Fruit fly (Drosophila melanogaster): Measurements from ENCODE around the gene Cyp6a16.

DNA sequence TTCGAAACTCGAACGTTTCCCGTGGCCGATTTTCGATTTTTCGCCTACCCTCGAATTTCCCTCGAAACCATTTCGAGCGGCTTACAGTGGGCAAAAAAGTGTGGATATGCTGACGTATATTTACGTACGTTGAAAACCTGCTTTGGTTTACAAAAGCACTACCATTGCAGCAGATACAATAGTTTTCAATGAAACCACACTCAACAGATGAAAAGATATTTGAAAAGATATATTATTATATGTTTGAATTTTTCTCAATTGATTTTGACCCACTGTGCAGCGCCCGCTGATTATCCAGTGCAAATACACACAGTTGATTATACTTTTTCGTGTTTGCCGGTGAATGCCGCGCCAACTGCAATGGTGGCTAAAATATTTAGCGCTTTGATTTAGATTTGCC is 13.5 kb downstream of the Cyp6a16 start:
- TF ChIP-seq cic (GFP tag; optimal IDR thresholded peaks at IDR 0.05): no peak
- no peak for TF ChIP-seq tj (GFP tag; optimal IDR thresholded peaks at IDR 0.05)
- TF ChIP-seq pad (GFP tag; optimal IDR thresholded peaks at IDR 0.05): no peak
- no peak for TF ChIP-seq cnc (optimal IDR thresholded peaks at IDR 0.05)
- no peak for TF ChIP-seq toe (GFP tag; optimal IDR thresholded peaks at IDR 0.05)
- no peak for TF ChIP-seq CG11617 (GFP tag; optimal IDR thresholded peaks at IDR 0.05)
